Worm (Caenorhabditis elegans): ENCODE measurements around the gene dgn-2.
"Not testable (repeated sequence)": the region's sequence is repeated elsewhere in the genome, so short reads cannot be mapped to it uniquely, and the experiment has no call there.

The dgn-2 gene

ce11 chrX:1375071-1375470 lies 7.8 kb upstream of the dgn-2 start (continued):
- TF ChIP-seq ztf-28 (GFP tag; IDR thresholded peaks at IDR 0.05) = peak; percentile 82; the same call in 1 of the 2 replicates
- TF ChIP-seq nfya-2 (GFP tag; IDR thresholded peaks at IDR 0.05) = peak; percentile 95
- peak; percentile 93 for TF ChIP-seq lag-1 (GFP tag; IDR thresholded peaks at IDR 0.05)
- TF ChIP-seq F33H1.4 (GFP tag; IDR thresholded peaks at IDR 0.05) = peak; percentile 72
- TF ChIP-seq egl-44 (GFP tag; IDR thresholded peaks at IDR 0.05) = peak; percentile 98
- peak; percentile 98 for TF ChIP-seq B0019.2 (GFP tag; conservative IDR thresholded peaks at IDR 0.05)
- TF ChIP-seq rcor-1 (GFP tag; IDR thresholded peaks at IDR 0.05) = peak; percentile 99
- TF ChIP-seq cebp-1 (GFP tag; IDR thresholded peaks at IDR 0.05) = peak; percentile 91
- TF ChIP-seq cebp-1 (tag; optimal IDR thresholded peaks at IDR 0.05) = not testable (repeated sequence)
- TF ChIP-seq Y67H2A.10 (GFP tag; conservative IDR thresholded peaks at IDR 0.05) = peak; percentile 94
- peak; percentile 100 for TF ChIP-seq dox-1 (GFP tag; IDR thresholded peaks at IDR 0.05)
- TF ChIP-seq F39B2.1 (GFP tag; IDR thresholded peaks at IDR 0.05) = peak; percentile 95
- peak; percentile 100 for TF ChIP-seq hsf-1 (GFP tag; IDR thresholded peaks at IDR 0.05)
- TF ChIP-seq ztf-25 (GFP tag; IDR thresholded peaks at IDR 0.05) = peak; percentile 97
- peak; percentile 91 for TF ChIP-seq aptf-2 (GFP tag; conservative IDR thresholded peaks at IDR 0.05)
- TF ChIP-seq lin-26 (GFP tag; IDR thresholded peaks at IDR 0.05) = peak; percentile 84
- peak; percentile 95 for TF ChIP-seq Y53G8AR.9 (GFP tag; conservative IDR thresholded peaks at IDR 0.05)
- peak; percentile 61 for TF ChIP-seq mcd-1 (GFP tag; IDR thresholded peaks at IDR 0.05)
- peak; percentile 99 for TF ChIP-seq D2030.7 (GFP tag; IDR thresholded peaks at IDR 0.05)
- TF ChIP-seq attf-3 (GFP tag; conservative IDR thresholded peaks at IDR 0.05) = peak; percentile 63
- peak; percentile 96 for TF ChIP-seq pbrm-1 (GFP tag; IDR thresholded peaks at IDR 0.05)
- peak; percentile 99 for TF ChIP-seq bed-1 (GFP tag; IDR thresholded peaks at IDR 0.05)
- TF ChIP-seq K11D2.4 (GFP tag; IDR thresholded peaks at IDR 0.05) = peak; percentile 75
- TF ChIP-seq ztf-6 (GFP tag; IDR thresholded peaks at IDR 0.05) = peak; percentile 97
- TF ChIP-seq ceh-91 (GFP tag; IDR thresholded peaks at IDR 0.05) = peak; percentile 85
- peak; percentile 97 for TF ChIP-seq ceh-40 (GFP tag; IDR thresholded peaks at IDR 0.05)
- TF ChIP-seq hmg-20 (GFP tag; IDR thresholded peaks at IDR 0.05) = peak; percentile 31; the same call in 1 of the 2 replicates
- peak; percentile 95; the same call in 1 of the 2 replicates for TF ChIP-seq F37B4.10 (GFP tag; IDR thresholded peaks at IDR 0.05)
- peak; percentile 98 for TF ChIP-seq ekl-4 (GFP tag; IDR thresholded peaks at IDR 0.05)
- TF ChIP-seq ceh-58 (GFP tag; IDR thresholded peaks at IDR 0.05) = peak; percentile 98

DNA sequence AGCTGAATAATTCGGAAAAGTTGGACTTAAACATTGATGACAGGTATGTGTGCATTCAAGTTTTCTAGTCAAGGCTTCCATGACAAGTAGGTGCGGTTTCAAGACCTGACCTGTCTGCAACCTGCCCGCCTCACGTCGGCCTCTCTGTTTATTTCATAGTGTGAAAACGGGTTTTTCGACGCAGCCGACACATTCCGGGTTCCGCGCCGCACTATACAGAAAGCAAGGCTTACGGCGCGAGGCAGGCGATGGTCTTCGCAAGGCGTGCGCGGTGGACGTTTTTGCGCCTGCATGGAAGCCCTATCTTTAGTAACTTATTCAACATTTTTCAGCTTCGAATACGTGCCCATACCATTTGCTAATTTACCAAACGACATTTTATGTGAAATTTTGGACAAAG lies 5.1 kb upstream of the dgn-2 start:
- TF ChIP-seq zfh-2 (GFP tag; conservative IDR thresholded peaks at IDR 0.05) (peak; percentile 63), snpc-4 (GFP tag; optimal IDR thresholded peaks at IDR 0.05) (no peak), snpc-4 (tag; optimal IDR thresholded peaks at IDR 0.05) (peak in 2 of 4 experiments; percentile 83 to 89), pha-4 (tag; optimal IDR thresholded peaks at IDR 0.05) (no peak), F37B4.10 (GFP tag; IDR thresholded peaks at IDR 0.05) (no peak), ceh-100 (GFP tag; IDR thresholded peaks at IDR 0.05) (no peak), hmg-1.2 (GFP tag; IDR thresholded peaks at IDR 0.05) (peak; percentile 29; the same call in 1 of the 2 replicates)

DNA sequence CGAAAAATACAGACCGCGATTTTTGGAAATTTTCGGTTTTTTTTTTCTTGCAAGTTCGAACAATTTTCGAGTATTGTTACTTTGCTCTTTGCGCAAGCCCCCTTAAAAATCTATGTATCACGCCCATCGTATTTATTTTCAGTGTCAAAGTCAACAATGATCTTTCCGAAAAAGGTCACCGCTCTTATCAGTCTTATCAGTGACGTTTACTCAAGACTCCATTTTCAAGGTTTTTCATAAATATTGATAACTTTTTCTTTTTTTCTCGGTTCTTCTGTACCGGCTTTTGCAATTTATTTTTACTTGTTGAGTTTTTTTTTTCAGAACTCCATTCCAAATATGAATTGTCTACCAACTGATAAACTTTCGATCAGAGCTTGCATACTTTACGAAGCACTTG lies 4.4 kb upstream of the dgn-2 start, which contains the start of gene fbxa-190:
TSS of gene fbxa-190 (plus strand) at position 325 of the 400 bp plus-strand sequence.
- no peak for TF ChIP-seq Y67H2A.10 (GFP tag; conservative IDR thresholded peaks at IDR 0.05)
- TF ChIP-seq nhr-80 (tag; optimal IDR thresholded peaks at IDR 0.05) = peak; percentile 51
